Fruit fly (Drosophila melanogaster) whole organism, prepupa: Measurements from ENCODE around the gene CG43759.

ENCODE experiments used
- Blimp-1 ChIP-seq: fragments of 200-800 bp; sonication (Bioruptor generic); optimal IDR thresholded peaks from 3 replicates; lab custom pipeline; 2017; ENCODE audit warnings: missing biosample characterization, missing genetic modification characterization, mild to moderate bottlenecking, moderate library complexity, missing genetic modification reagents
- CG10669 ChIP-seq: fragments of 200-800 bp; sonication (Bioruptor generic); optimal IDR thresholded peaks from 3 replicates; lab custom pipeline; 2018; ENCODE audit warnings: missing biosample characterization, mild to moderate bottlenecking, missing genetic modification characterization, moderate library complexity
- CG11294 ChIP-seq: fragments of 200-800 bp; sonication (Bioruptor generic); IDR thresholded peaks from 2 replicates; pipeline ENCODE4 v1.3.6; 2022; ENCODE audit warnings: missing biosample characterization, missing genetic modification characterization
- CG11762 ChIP-seq: fragments of 200-800 bp; sonication (Bioruptor generic); optimal IDR thresholded peaks from 3 replicates; lab custom pipeline; 2016; ENCODE audit warnings: missing biosample characterization, missing genetic modification characterization; ENCODE audit not compliant: insufficient read depth
- CG15336 ChIP-seq: fragments of 200-800 bp; sonication (Bioruptor generic); IDR thresholded peaks from 2 replicates; pipeline ENCODE4 v1.3.6; 2022; ENCODE audit warnings: missing biosample characterization, missing genetic modification characterization
- CG1621 ChIP-seq: fragments of 200-800 bp; sonication (Bioruptor generic); optimal IDR thresholded peaks from 3 replicates; lab custom pipeline; 2018; ENCODE audit warnings: missing biosample characterization, mild to moderate bottlenecking, missing genetic modification characterization
- CG16779 ChIP-seq: fragments of 200-800 bp; sonication (Bioruptor generic); optimal IDR thresholded peaks from 3 replicates; lab custom pipeline; 2017; ENCODE audit warnings: missing biosample characterization, mild to moderate bottlenecking, missing genetic modification characterization
- CG3032 ChIP-seq: fragments of 200-800 bp; optimal IDR thresholded peaks from 2 replicates; lab custom pipeline; 2019; ENCODE audit warnings: missing biosample characterization, mild to moderate bottlenecking, missing genetic modification characterization, moderate library complexity
- CG31627 ChIP-seq: fragments of 200-800 bp; sonication (Bioruptor generic); optimal IDR thresholded peaks from 3 replicates; lab custom pipeline; 2016; ENCODE audit warnings: missing biosample characterization, missing genetic modification characterization
- CG32006 ChIP-seq: fragments of 200-800 bp; sonication (Bioruptor generic); optimal IDR thresholded peaks from 3 replicates; lab custom pipeline; 2017; ENCODE audit warnings: missing biosample characterization, mild to moderate bottlenecking, missing genetic modification characterization
- CG3919 ChIP-seq: fragments of 200-800 bp; sonication (Bioruptor generic); optimal IDR thresholded peaks from 3 replicates; lab custom pipeline; 2016; ENCODE audit warnings: missing biosample characterization, missing genetic modification characterization
- CG4318 ChIP-seq: fragments of 200-800 bp; sonication (Bioruptor generic); optimal IDR thresholded peaks from 3 replicates; lab custom pipeline; 2017; ENCODE audit warnings: missing biosample characterization, mild to moderate bottlenecking, missing genetic modification characterization
- CG6792 ChIP-seq: fragments of 200-800 bp; sonication (Bioruptor generic); optimal IDR thresholded peaks from 3 replicates; lab custom pipeline; 2016; ENCODE audit warnings: missing biosample characterization, missing genetic modification characterization
- CG6808 ChIP-seq: fragments of 200-800 bp; sonication (Bioruptor generic); optimal IDR thresholded peaks from 3 replicates; lab custom pipeline; 2017; ENCODE audit warnings: missing biosample characterization, missing genetic modification characterization, mild to moderate bottlenecking, moderate library complexity, missing genetic modification reagents
- CG6854 ChIP-seq: fragments of 200-800 bp; sonication (Bioruptor generic); optimal IDR thresholded peaks from 2 replicates; lab custom pipeline; 2017; ENCODE audit warnings: missing biosample characterization, mild to moderate bottlenecking, missing genetic modification characterization
- CG7368 ChIP-seq: fragments of 200-800 bp; sonication (Bioruptor generic); optimal IDR thresholded peaks from 3 replicates; lab custom pipeline; 2016; ENCODE audit warnings: missing biosample characterization, missing genetic modification characterization
- CG8319 ChIP-seq: fragments of 200-800 bp; sonication (Bioruptor generic); optimal IDR thresholded peaks from 3 replicates; lab custom pipeline; 2016; ENCODE audit warnings: missing biosample characterization, missing genetic modification characterization
- CG8632 ChIP-seq: fragments of 200-800 bp; sonication (Bioruptor generic); optimal IDR thresholded peaks from 3 replicates; lab custom pipeline; 2016; ENCODE audit warnings: missing biosample characterization, missing genetic modification characterization
- CG9139 ChIP-seq: fragments of 200-800 bp; sonication (Bioruptor generic); optimal IDR thresholded peaks from 3 replicates; lab custom pipeline; 2017; ENCODE audit warnings: missing biosample characterization, mild to moderate bottlenecking, missing genetic modification characterization
- Eip75B ChIP-seq: fragments of 200-800 bp; sonication (Bioruptor generic); optimal IDR thresholded peaks from 3 replicates; lab custom pipeline; 2016; ENCODE audit warnings: missing biosample characterization, missing genetic modification characterization
- Eip78C ChIP-seq: fragments of 200-800 bp; sonication (Bioruptor generic); peaks from one replicate; lab custom pipeline; 2016; ENCODE audit warnings: missing biosample characterization, missing genetic modification characterization
- Eip93F ChIP-seq: fragments of 200-800 bp; sonication (Bioruptor generic); optimal IDR thresholded peaks from 2 replicates; lab custom pipeline; 2016; ENCODE audit warnings: missing biosample characterization, mild to moderate bottlenecking, missing genetic modification characterization
- Ets21C ChIP-seq: fragments of 200-800 bp; sonication (Bioruptor generic); optimal IDR thresholded peaks from 3 replicates; lab custom pipeline; 2016; ENCODE audit warnings: missing biosample characterization, missing genetic modification characterization
- Gug ChIP-seq: fragments of 200-800 bp; sonication (Bioruptor generic); IDR thresholded peaks from 2 replicates; pipeline ENCODE4 v1.3.6; 2022; ENCODE audit warnings: missing biosample characterization, missing genetic modification characterization
- Hr38 ChIP-seq: sonication (Bioruptor generic); optimal IDR thresholded peaks from 2 replicates; lab custom pipeline; 2016; ENCODE audit warnings: missing biosample characterization, missing genetic modification characterization
- Hr39 ChIP-seq: fragments of 200-800 bp; sonication (Bioruptor generic); optimal IDR thresholded peaks from 2 replicates; lab custom pipeline; 2016; ENCODE audit warnings: missing biosample characterization, missing genetic modification characterization
- Hr4 ChIP-seq: fragments of 200-800 bp; sonication (Bioruptor generic); optimal IDR thresholded peaks from 3 replicates; lab custom pipeline; 2016; ENCODE audit warnings: missing biosample characterization, missing genetic modification characterization
- Lpt ChIP-seq: fragments of 200-800 bp; sonication (Bioruptor generic); optimal IDR thresholded peaks from 3 replicates; lab custom pipeline; 2016; ENCODE audit warnings: missing biosample characterization, missing genetic modification characterization
- Met ChIP-seq: fragments of 200-800 bp; sonication (Bioruptor generic); optimal IDR thresholded peaks from 3 replicates; lab custom pipeline; 2016; ENCODE audit warnings: missing biosample characterization, missing genetic modification characterization
- OdsH ChIP-seq: fragments of 200-800 bp; sonication (Bioruptor generic); optimal IDR thresholded peaks from 3 replicates; lab custom pipeline; 2016; ENCODE audit warnings: missing biosample characterization, missing genetic modification characterization
- Smox ChIP-seq: fragments of 200-800 bp; sonication (Bioruptor generic); optimal IDR thresholded peaks from 3 replicates; lab custom pipeline; 2016; ENCODE audit warnings: missing biosample characterization, missing genetic modification characterization
- Sox102F ChIP-seq: fragments of 200-800 bp; sonication (Bioruptor generic); optimal IDR thresholded peaks from 2 replicates; lab custom pipeline; 2016; ENCODE audit warnings: missing biosample characterization, mild to moderate bottlenecking, missing genetic modification characterization
- Sox14 ChIP-seq: fragments of 200-800 bp; sonication (Bioruptor generic); optimal IDR thresholded peaks from 3 replicates; lab custom pipeline; 2016; ENCODE audit warnings: missing biosample characterization, missing genetic modification characterization
- Sox15 ChIP-seq: fragments of 200-800 bp; sonication (Bioruptor generic); optimal IDR thresholded peaks from 3 replicates; lab custom pipeline; 2016; ENCODE audit warnings: missing biosample characterization, missing genetic modification characterization
- acj6 ChIP-seq: fragments of 200-800 bp; sonication (Bioruptor generic); optimal IDR thresholded peaks from 3 replicates; lab custom pipeline; 2016; ENCODE audit warnings: missing biosample characterization, missing genetic modification characterization
- cyc ChIP-seq: fragments of 200-800 bp; sonication (Bioruptor generic); optimal IDR thresholded peaks from 3 replicates; lab custom pipeline; 2016; ENCODE audit warnings: missing biosample characterization, missing genetic modification characterization
- dac ChIP-seq: fragments of 200-800 bp; sonication (Bioruptor generic); optimal IDR thresholded peaks from 2 replicates; lab custom pipeline; 2017; ENCODE audit warnings: missing biosample characterization, mild to moderate bottlenecking, missing genetic modification characterization
- esn ChIP-seq: fragments of 200-800 bp; sonication (Bioruptor generic); optimal IDR thresholded peaks from 2 replicates; lab custom pipeline; 2016; ENCODE audit warnings: missing biosample characterization, mild to moderate bottlenecking, missing genetic modification characterization, moderate library complexity
- fd59A ChIP-seq: fragments of 200-800 bp; sonication (Bioruptor generic); optimal IDR thresholded peaks from 2 replicates; lab custom pipeline; 2017; ENCODE audit warnings: missing biosample characterization, mild to moderate bottlenecking, missing genetic modification characterization, missing genetic modification reagents
- fd85E ChIP-seq: fragments of 200-800 bp; sonication (Bioruptor generic); optimal IDR thresholded peaks from 3 replicates; lab custom pipeline; 2016; ENCODE audit warnings: missing biosample characterization, missing genetic modification characterization
- fkh ChIP-seq: fragments of 200-800 bp; sonication (Bioruptor generic); optimal IDR thresholded peaks from 3 replicates; lab custom pipeline; 2017; ENCODE audit warnings: missing biosample characterization, mild to moderate bottlenecking, missing genetic modification characterization, moderate library complexity
- lz ChIP-seq: fragments of 200-800 bp; sonication (Bioruptor generic); optimal IDR thresholded peaks from 3 replicates; lab custom pipeline; 2016; ENCODE audit warnings: missing biosample characterization, missing genetic modification characterization
- pdm3 ChIP-seq: fragments of 200-800 bp; sonication (Bioruptor generic); optimal IDR thresholded peaks from 3 replicates; lab custom pipeline; 2016; ENCODE audit warnings: missing biosample characterization, missing genetic modification characterization
- salr ChIP-seq, 2 experiments: fragments of 200-800 bp; sonication (Bioruptor generic); optimal IDR thresholded peaks; 3 replicates each; lab custom pipeline; 2016 to 2018; ENCODE audit warnings: missing biosample characterization in 2 of 2, missing genetic modification characterization in 2 of 2, mild to moderate bottlenecking in 1 of 2
- spab ChIP-seq: fragments of 200-800 bp; sonication (Bioruptor generic); optimal IDR thresholded peaks from 2 replicates; lab custom pipeline; 2017; ENCODE audit warnings: missing biosample characterization, mild to moderate bottlenecking, missing genetic modification characterization, missing genetic modification reagents
- ss ChIP-seq, 2 experiments: fragments of 200-800 bp; sonication (Bioruptor generic); optimal IDR thresholded peaks; 2 replicates in 1 of 2; 3 replicates in 1 of 2; lab custom pipeline; 2017 to 2018; ENCODE audit warnings: mild to moderate bottlenecking in 2 of 2, missing biosample characterization in 2 of 2, missing genetic modification characterization in 2 of 2, moderate library complexity in 1 of 2
- topi ChIP-seq: fragments of 200-800 bp; sonication (Bioruptor generic); optimal IDR thresholded peaks from 3 replicates; lab custom pipeline; 2016; ENCODE audit warnings: missing biosample characterization, missing genetic modification characterization

Gene CG43759

dm6 chrX:18928608-18929059, 1.5 kb upstream of the CG43759 start (continued):
- peak; percentile 63 for TF ChIP-seq dac (GFP tag; lab: Kevin White, UChicago)
- TF ChIP-seq CG15336 (GFP tag; lab: Robert Waterston, UW) = peak; percentile 79
- no peak for TF ChIP-seq fkh (GFP tag; lab: Kevin White, UChicago)
- peak; percentile 80 for TF ChIP-seq CG8632 (GFP tag; lab: Kevin White, UChicago)
- peak; percentile 60 for TF ChIP-seq cyc
- peak; percentile 47 for TF ChIP-seq CG8319
- peak; percentile 80 for TF ChIP-seq acj6
- peak; percentile 61; the same call in 1 of the 2 replicates for TF ChIP-seq Gug (GFP tag; lab: Robert Waterston, UW)
- TF ChIP-seq CG4318 (GFP tag; lab: Kevin White, UChicago) = peak; percentile 88
- TF ChIP-seq Sox102F = no peak
- peak; percentile 49 for TF ChIP-seq CG9139 (GFP tag; lab: Kevin White, UChicago)
- TF ChIP-seq CG11294 (GFP tag; lab: Robert Waterston, UW) = no peak; the same call in 1 of the 2 replicates
- TF ChIP-seq CG3032 (tag; lab: Kevin White, UChicago) = peak; percentile 86
- peak; percentile 57 for TF ChIP-seq Sox15 (GFP tag; lab: Kevin White, UChicago)
- TF ChIP-seq CG6854 = peak; percentile 39
- peak; percentile 73 for TF ChIP-seq CG11762 (GFP tag; lab: Kevin White, UChicago)
- TF ChIP-seq topi (GFP tag; lab: Kevin White, UChicago) = peak; percentile 63
- TF ChIP-seq Eip93F (GFP tag; lab: Kevin White, UChicago) = no peak
- TF ChIP-seq salr (GFP tag; optimal IDR thresholded peaks at IDR 0.05; lab: Kevin White, UChicago) = peak in 1 of 2 experiments; percentile 83
- peak; percentile 93 for TF ChIP-seq CG32006 (GFP tag; lab: Kevin White, UChicago)

DNA sequence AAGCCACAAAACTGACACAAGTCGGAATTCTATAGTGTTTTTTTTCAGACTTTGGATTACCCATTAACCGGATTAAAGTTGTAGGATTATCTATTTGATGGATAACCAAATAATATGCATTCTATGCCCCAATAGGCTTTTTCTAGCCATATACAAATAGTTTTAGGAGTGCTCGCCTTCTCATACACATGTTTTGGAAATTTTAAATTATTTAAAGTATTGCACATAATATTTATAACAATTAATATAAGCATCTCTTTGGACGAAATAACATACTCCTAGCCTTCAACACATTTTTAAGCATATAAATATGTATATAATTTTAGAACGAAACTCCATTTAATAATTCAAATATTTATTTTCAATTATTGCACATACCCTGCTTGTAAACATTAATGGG, 705 bp upstream of the CG43759 start:
- TF ChIP-seq cyc = peak; percentile 17
- TF ChIP-seq CG10669 (GFP tag; lab: Kevin White, UChicago) = peak; percentile 53
- TF ChIP-seq CG31627 (GFP tag; lab: Kevin White, UChicago) = no peak
- TF ChIP-seq ss (GFP tag; optimal IDR thresholded peaks at IDR 0.05; lab: Kevin White, UChicago) = peak in 1 of 2 experiments; percentile 64
- no peak for TF ChIP-seq Eip75B (GFP tag; lab: Kevin White, UChicago)
- no peak for TF ChIP-seq Ets21C (GFP tag; lab: Kevin White, UChicago)
- TF ChIP-seq Hr39 (GFP tag; lab: Kevin White, UChicago) = peak; percentile 4
- TF ChIP-seq CG11294 (GFP tag; lab: Robert Waterston, UW) = no peak
- peak; percentile 21 for TF ChIP-seq pdm3 (GFP tag; lab: Kevin White, UChicago)
- TF ChIP-seq CG8319 = no peak
- no peak for TF ChIP-seq Lpt
- peak; percentile 42 for TF ChIP-seq esn
- peak; percentile 3 for TF ChIP-seq Sox15 (GFP tag; lab: Kevin White, UChicago)
- peak; percentile 38 for TF ChIP-seq Smox
- TF ChIP-seq Met (GFP tag; lab: Kevin White, UChicago) = peak; percentile 25
- no peak for TF ChIP-seq fd85E (GFP tag; lab: Kevin White, UChicago)
- peak; percentile 70 for TF ChIP-seq CG6808 (GFP tag; lab: Kevin White, UChicago)
- peak; percentile 68 for TF ChIP-seq CG32006 (GFP tag; lab: Kevin White, UChicago)
- no peak for TF ChIP-seq Hr4 (GFP tag; lab: Kevin White, UChicago)
- peak; percentile 66 for TF ChIP-seq spab (GFP tag; lab: Kevin White, UChicago)
- TF ChIP-seq CG4318 (GFP tag; lab: Kevin White, UChicago) = peak; percentile 34
- TF ChIP-seq CG16779 (tag; lab: Kevin White, UChicago) = no peak
- TF ChIP-seq Hr38 = no peak
- peak; percentile 58 for TF ChIP-seq OdsH (GFP tag; lab: Kevin White, UChicago)
- TF ChIP-seq CG7368 = no peak
- TF ChIP-seq Gug (GFP tag; lab: Robert Waterston, UW) = no peak
- TF ChIP-seq fd59A (GFP tag; lab: Kevin White, UChicago) = peak; percentile 55
- TF ChIP-seq Sox14 = peak; percentile 19
- TF ChIP-seq CG6792 (GFP tag; lab: Kevin White, UChicago) = no peak
- TF ChIP-seq Eip78C (GFP tag; lab: Kevin White, UChicago) = peak; percentile 92
- peak; percentile 57 for TF ChIP-seq acj6
- peak; percentile 25 for TF ChIP-seq CG11762 (GFP tag; lab: Kevin White, UChicago)
- TF ChIP-seq Blimp-1 = peak; percentile 27
- no peak for TF ChIP-seq CG1621 (tag; lab: Kevin White, UChicago)
- TF ChIP-seq CG3032 (tag; lab: Kevin White, UChicago) = peak; percentile 67
- TF ChIP-seq CG3919 (GFP tag; lab: Kevin White, UChicago) = peak; percentile 25
- peak; percentile 1 for TF ChIP-seq lz (GFP tag; lab: Kevin White, UChicago)
- TF ChIP-seq fkh (GFP tag; lab: Kevin White, UChicago) = no peak
- TF ChIP-seq CG8632 (GFP tag; lab: Kevin White, UChicago) = peak; percentile 55
